Worm (Caenorhabditis elegans): Measurements from ENCODE around the gene twk-7.

twk-7 gene

ce11 chrIII:8685590-8686240 is 42.2 kb upstream of the twk-7 start (continued):
- TF ChIP-seq unc-62 (GFP tag; optimal IDR thresholded peaks at IDR 0.05 in 1 of 2), result peak in 1 of 2 experiments; percentile 88
- no peak for TF ChIP-seq unc-62 (tag; optimal IDR thresholded peaks at IDR 0.05)
- no peak for TF ChIP-seq ama-1 (optimal IDR thresholded peaks at IDR 0.05)
- no peak for TF ChIP-seq dmd-8 (GFP tag; IDR thresholded peaks at IDR 0.05)
- no peak for TF ChIP-seq F37D6.2 (tag; optimal IDR thresholded peaks at IDR 0.05)
- TF ChIP-seq zfp-2 (tag; optimal IDR thresholded peaks at IDR 0.05), result no peak
- TF ChIP-seq lir-3 (tag; optimal IDR thresholded peaks at IDR 0.05), result no peak
- no peak for TF ChIP-seq nhr-237 (tag; optimal IDR thresholded peaks at IDR 0.05)
- TF ChIP-seq hlh-11 (tag; optimal IDR thresholded peaks at IDR 0.05), result peak; percentile 35
- TF ChIP-seq mxl-3 (GFP tag; optimal IDR thresholded peaks at IDR 0.05), result no peak
- peak; percentile 71; the same call in 1 of the 2 replicates for TF ChIP-seq zfp-3 (GFP tag; conservative IDR thresholded peaks at IDR 0.05)
- no peak for TF ChIP-seq daf-19 (GFP tag; conservative IDR thresholded peaks at IDR 0.05)
- no peak for TF ChIP-seq ceh-62 (tag; optimal IDR thresholded peaks at IDR 0.05)
- TF ChIP-seq nhr-111 (GFP tag; optimal IDR thresholded peaks at IDR 0.05), result peak; percentile 29
- peak; percentile 93 for TF ChIP-seq aha-1 (tag)
- no peak for TF ChIP-seq ces-1 (GFP tag; optimal IDR thresholded peaks at IDR 0.05)
- TF ChIP-seq lin-29 (GFP tag; IDR thresholded peaks at IDR 0.05), result no peak
- TF ChIP-seq mdt-29 (GFP tag; IDR thresholded peaks at IDR 0.05), result 0 out of 2 replicates have a peak, but pooled peaks have one; percentile 50
- no peak for TF ChIP-seq lsy-2 (tag; optimal IDR thresholded peaks at IDR 0.05)
- peak; percentile 45 for TF ChIP-seq nhr-48 (tag; optimal IDR thresholded peaks at IDR 0.05)
- peak; percentile 64 for TF ChIP-seq lin-38 (GFP tag; IDR thresholded peaks at IDR 0.05)
- 0 out of 2 replicates have a peak, but pooled peaks have one; percentile 15 for TF ChIP-seq lin-1 (GFP tag; IDR thresholded peaks at IDR 0.05)
- no peak for TF ChIP-seq daf-16 (GFP tag; optimal IDR thresholded peaks at IDR 0.05)
- TF ChIP-seq daf-16 (tag; optimal IDR thresholded peaks at IDR 0.05), result peak; percentile 36
- no peak for TF ChIP-seq daf-12 (tag; optimal IDR thresholded peaks at IDR 0.05)
- no peak for TF ChIP-seq snpc-4 (tag; optimal IDR thresholded peaks at IDR 0.05)

ce11 chrIII:8684421-8684820 is 40.9 kb upstream of the twk-7 start, which contains the start of gene anmt-1:
Gene anmt-1 (plus strand): TSS chrIII:8684808.
- TF ChIP-seq zip-2 (tag; optimal IDR thresholded peaks at IDR 0.05) (no peak), tra-1 (GFP tag; IDR thresholded peaks at IDR 0.05) (no peak), mes-2 (tag; optimal IDR thresholded peaks at IDR 0.05; ENCODE audit: poor library complexity, severe bottlenecking) (peak; percentile 45), nhr-28 (tag; optimal IDR thresholded peaks at IDR 0.05) (no peak), nhr-6 (tag; optimal IDR thresholded peaks at IDR 0.05) (no peak)

- peak; percentile 39 for TF ChIP-seq dpl-1 (GFP tag; optimal IDR thresholded peaks at IDR 0.05)
- no peak for TF ChIP-seq arid-1 (GFP tag; conservative IDR thresholded peaks at IDR 0.05)
- TF ChIP-seq Y48G9A.11 (GFP tag; IDR thresholded peaks at IDR 0.05), result 0 out of 2 replicates have a peak, but pooled peaks have one; percentile 27
- peak in 1 of 2 experiments; percentile 35 for TF ChIP-seq lsy-2 (tag; optimal IDR thresholded peaks at IDR 0.05)
- peak; percentile 7 for TF ChIP-seq mep-1 (tag; optimal IDR thresholded peaks at IDR 0.05)
- TF ChIP-seq dmd-8 (GFP tag; IDR thresholded peaks at IDR 0.05), result no peak
- TF ChIP-seq zfp-2 (tag; optimal IDR thresholded peaks at IDR 0.05), result no peak
- no peak for TF ChIP-seq ctbp-1 (GFP tag; IDR thresholded peaks at IDR 0.05)
- TF ChIP-seq mdt-29 (GFP tag; IDR thresholded peaks at IDR 0.05), result no peak
- no peak for TF ChIP-seq F26F4.8 (GFP tag; conservative IDR thresholded peaks at IDR 0.05)
- TF ChIP-seq mes-2 (tag; optimal IDR thresholded peaks at IDR 0.05; ENCODE audit: poor library complexity, severe bottlenecking), result peak; percentile 94
- no peak for TF ChIP-seq hlh-11 (tag; optimal IDR thresholded peaks at IDR 0.05)
- TF ChIP-seq F10B5.3 (tag; optimal IDR thresholded peaks at IDR 0.05), result no peak
- TF ChIP-seq hlh-30 (tag; optimal IDR thresholded peaks at IDR 0.05; ENCODE audit: insufficient read depth), result peak; percentile 22
- TF ChIP-seq lin-38 (GFP tag; IDR thresholded peaks at IDR 0.05), result peak; percentile 60
- TF ChIP-seq hif-1 (tag; optimal IDR thresholded peaks at IDR 0.05), result peak in 1 of 2 experiments; percentile 66
- TF ChIP-seq T26A8.4 (GFP tag; IDR thresholded peaks at IDR 0.05), result no peak
- TF ChIP-seq daf-16 (GFP tag; optimal IDR thresholded peaks at IDR 0.05), result no peak
- TF ChIP-seq daf-16 (tag; optimal IDR thresholded peaks at IDR 0.05), result peak; percentile 60
- TF ChIP-seq rbr-2 (tag; optimal IDR thresholded peaks at IDR 0.05), result no peak
- TF ChIP-seq unc-130 (GFP tag; optimal IDR thresholded peaks at IDR 0.05), result peak; percentile 90
- TF ChIP-seq dmd-6 (GFP tag; IDR thresholded peaks at IDR 0.05), result no peak
These were observed 40.2 kb upstream of the twk-7 start, which contains the start of gene fli-1 for ce11 chrIII:8683679-8684263. Gene fli-1 (minus strand): TSS chrIII:8683736.
